Worm (Caenorhabditis elegans) whole organism, midembryonic: ENCODE results near the gene C26B2.2.

Experiments used
- T22C8.4 ChIP-seq: fragments of 200-800 bp; sonication (Bioruptor generic); IDR thresholded peaks from 2 replicates; pipeline ENCODE4 v1.3.6; 2022; ENCODE audit warnings: missing genetic modification characterization, missing compliant biosample characterization
- cog-1 ChIP-seq: sonication (generic microtip); optimal IDR thresholded peaks from 2 replicates; lab custom pipeline; 2016; ENCODE audit warnings: missing genetic modification characterization, missing compliant biosample characterization
- flt-1 ChIP-seq: fragments of 200-800 bp; sonication (Bioruptor generic); IDR thresholded peaks from 2 replicates; pipeline ENCODE4 v1.3.6; 2022; ENCODE audit warnings: missing genetic modification characterization, missing compliant biosample characterization
- klf-2 ChIP-seq: fragments of 200-800 bp; sonication (Bioruptor generic); conservative IDR thresholded peaks from 2 replicates; pipeline ENCODE4 v1.3.6; 2022; ENCODE audit warnings: missing genetic modification reagents, missing genetic modification characterization, missing compliant biosample characterization
- med-1 ChIP-seq: sonication (generic microtip); optimal IDR thresholded peaks from 2 replicates; lab custom pipeline; 2017; ENCODE audit warnings: missing genetic modification characterization, mild to moderate bottlenecking, missing compliant biosample characterization, antibody characterized with exemption, missing genetic modification reagents; ENCODE audit not compliant: insufficient read depth
- ref-1 ChIP-seq: fragments of 200-800 bp; sonication (Bioruptor generic); conservative IDR thresholded peaks from 2 replicates; pipeline ENCODE4 v1.3.6; 2022; ENCODE audit warnings: missing genetic modification reagents, missing genetic modification characterization, missing compliant biosample characterization
- tab-1 ChIP-seq: fragments of 200-800 bp; sonication (Bioruptor generic); IDR thresholded peaks from 2 replicates; pipeline ENCODE4 v1.3.6; 2022; ENCODE audit warnings: missing genetic modification characterization, missing compliant biosample characterization
- ztf-23 ChIP-seq: fragments of 200-800 bp; sonication (Bioruptor generic); IDR thresholded peaks from 2 replicates; pipeline ENCODE4 v1.3.6; 2022; ENCODE audit warnings: missing genetic modification reagents, missing genetic modification characterization, missing compliant biosample characterization
- ztf-29 ChIP-seq: fragments of 200-800 bp; sonication (Bioruptor generic); IDR thresholded peaks from 2 replicates; pipeline ENCODE4 v1.3.6; 2022; ENCODE audit warnings: missing genetic modification reagents, missing genetic modification characterization, missing compliant biosample characterization

C26B2.2 gene

DNA sequence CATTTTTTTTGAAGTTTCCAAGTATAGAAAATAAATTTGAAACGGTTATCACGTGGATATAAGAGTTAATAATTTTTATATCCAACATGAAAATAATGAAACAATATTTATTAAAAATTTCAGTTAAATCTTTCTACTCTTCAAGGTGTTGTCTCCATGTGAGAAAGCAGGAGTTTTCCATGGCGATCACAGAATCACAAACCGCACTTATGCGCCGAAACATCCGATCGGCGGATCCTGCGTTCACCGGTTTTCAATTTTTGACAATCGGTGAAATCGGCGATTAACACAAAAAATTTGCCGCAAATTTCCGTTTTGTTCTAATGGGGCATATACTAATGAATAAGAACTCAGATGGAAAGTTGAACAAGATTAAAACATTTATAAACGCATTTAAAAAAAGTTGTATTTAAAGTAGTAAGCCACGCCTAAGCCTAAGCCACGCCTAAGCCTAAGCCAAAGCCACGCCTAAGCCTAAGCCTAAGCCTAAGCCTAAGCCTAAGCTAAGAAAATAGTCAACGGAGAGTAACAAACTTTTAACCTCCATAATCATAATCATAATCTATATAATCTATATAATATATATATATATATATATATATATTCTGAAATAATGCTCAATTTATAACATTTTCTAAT lies at the start of gene C26B2.2:
Gene C26B2.2 (minus strand): TSS at position 88 of the 639 bp plus-strand sequence.
- TF ChIP-seq ztf-23 (GFP tag; lab: Robert Waterston, UW) (no peak), klf-2 (no peak), ztf-29 (GFP tag; lab: Robert Waterston, UW) (no peak), flt-1 (no peak), tab-1 (GFP tag; lab: Robert Waterston, UW) (no peak), med-1 (GFP tag; lab: Kevin White, UChicago) (no peak), cog-1 (tag; lab: Kevin White, UChicago) (no peak), ref-1 (no peak), T22C8.4 (no peak)

DNA sequence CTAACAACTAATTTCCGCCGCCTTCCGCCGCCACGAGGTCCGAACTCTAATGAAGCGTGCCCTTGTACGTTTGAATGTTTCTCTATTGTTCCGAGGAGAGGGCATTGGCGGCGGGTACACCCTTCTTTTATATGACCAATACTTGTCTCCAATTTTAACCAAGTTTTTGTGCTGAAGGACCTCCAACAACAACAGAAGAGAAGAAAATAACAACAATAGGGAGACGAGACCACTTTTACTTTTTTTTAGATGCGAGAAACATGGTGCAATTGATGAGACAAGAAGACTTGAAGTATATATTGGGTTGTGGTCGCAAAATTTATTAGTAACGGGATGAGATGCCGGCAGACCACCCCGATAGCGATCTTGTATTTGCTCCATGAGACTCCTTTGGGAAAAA lies 49.0 kb upstream of the C26B2.2 start:
- TF ChIP-seq T22C8.4 (no peak), ref-1 (no peak), ztf-23 (GFP tag; lab: Robert Waterston, UW) (no peak), tab-1 (GFP tag; lab: Robert Waterston, UW) (no peak), med-1 (GFP tag; lab: Kevin White, UChicago) (no peak), flt-1 (no peak), klf-2 (no peak)

DNA sequence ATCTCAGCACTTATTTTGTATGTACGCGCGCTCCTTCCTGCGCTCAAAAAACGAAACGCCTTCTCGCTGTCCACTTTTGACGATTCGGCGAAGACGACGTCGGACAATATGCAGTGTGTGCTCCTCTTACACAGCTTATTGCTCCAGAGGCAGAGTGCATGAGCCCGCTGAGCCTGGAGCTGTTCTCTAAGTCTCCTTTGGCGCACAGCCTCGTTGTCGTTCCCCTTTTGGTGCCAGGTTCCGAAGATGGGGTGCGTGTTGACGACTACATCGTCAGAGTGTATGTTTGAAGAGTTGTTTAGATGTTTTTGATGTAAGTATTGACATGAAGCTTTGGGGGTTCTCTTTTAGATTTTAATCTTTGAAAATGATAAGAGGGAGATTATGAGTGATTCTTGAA lies 48.4 kb upstream of the C26B2.2 start:
- TF ChIP-seq ref-1 (0 out of 2 replicates have a peak, but pooled peaks have one; percentile 35), T22C8.4 (no peak), ztf-29 (GFP tag; lab: Robert Waterston, UW) (no peak)

DNA sequence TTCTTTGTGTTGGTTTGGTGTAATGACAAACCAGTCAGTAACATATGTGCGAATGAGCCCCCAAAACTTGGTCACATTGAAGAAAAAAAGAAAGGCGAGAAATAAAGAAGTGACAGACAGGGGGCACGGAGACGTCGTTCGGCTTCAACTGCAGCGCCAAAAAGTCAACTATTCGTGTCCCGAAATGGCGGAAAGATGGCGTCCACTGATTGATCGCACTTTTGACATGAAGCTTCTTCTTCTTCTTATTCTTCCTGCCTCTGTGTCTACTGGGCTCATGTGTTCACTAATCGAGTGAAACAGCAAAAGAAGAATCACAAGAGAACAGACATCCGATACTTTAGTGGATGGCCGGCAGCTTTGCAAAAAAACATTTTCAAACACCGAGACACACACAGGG lies 47.2 kb upstream of the C26B2.2 start:
- TF ChIP-seq ztf-29 (GFP tag; lab: Robert Waterston, UW) (no peak), T22C8.4 (no peak), med-1 (GFP tag; lab: Kevin White, UChicago) (no peak), cog-1 (tag; lab: Kevin White, UChicago) (no peak), tab-1 (GFP tag; lab: Robert Waterston, UW) (no peak), ref-1 (no peak), flt-1 (no peak), klf-2 (no peak), ztf-23 (GFP tag; lab: Robert Waterston, UW) (no peak)

DNA sequence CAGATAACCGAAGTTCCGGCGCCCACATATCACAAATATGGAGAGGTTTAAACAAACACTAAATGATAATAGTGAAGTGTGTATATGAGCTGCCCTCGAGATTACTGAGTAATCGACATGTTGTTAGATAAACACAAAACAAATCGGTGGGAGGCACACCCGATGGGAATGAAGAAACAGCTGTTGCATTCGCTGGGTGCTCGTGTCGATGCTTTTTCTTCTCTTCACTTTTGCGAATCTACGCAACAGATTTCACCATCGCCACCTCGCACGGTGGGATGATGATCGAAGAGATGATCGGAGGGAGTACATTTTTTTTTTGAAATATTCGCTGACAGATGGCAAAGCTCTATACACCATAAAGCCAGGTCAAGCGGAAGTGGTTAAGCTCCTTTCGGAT lies 46.4 kb upstream of the C26B2.2 start:
- TF ChIP-seq T22C8.4 (no peak), ztf-23 (GFP tag; lab: Robert Waterston, UW) (no peak), klf-2 (no peak), tab-1 (GFP tag; lab: Robert Waterston, UW) (no peak)

DNA sequence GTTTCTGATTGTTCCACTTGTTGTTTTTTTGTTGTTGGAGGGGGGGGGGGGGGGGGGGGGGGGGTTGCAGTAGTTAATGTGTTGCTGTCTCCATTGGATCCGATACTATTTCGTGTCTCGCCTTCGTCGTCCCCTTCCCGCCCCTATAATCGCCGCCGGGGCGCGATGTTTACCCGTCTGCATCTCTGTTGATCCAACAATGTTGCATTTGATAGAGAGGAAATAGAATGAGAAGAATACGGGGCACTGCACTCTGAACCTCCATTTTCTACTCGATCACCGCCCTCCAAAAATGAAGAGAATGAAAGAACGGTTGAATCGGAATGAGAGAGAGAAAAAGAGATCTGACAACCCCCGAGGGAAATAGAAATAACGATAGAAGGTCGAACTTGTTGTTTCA lies 45.8 kb upstream of the C26B2.2 start:
- TF ChIP-seq T22C8.4 = no peak
- no peak for TF ChIP-seq ref-1
- no peak for TF ChIP-seq ztf-23 (GFP tag; lab: Robert Waterston, UW)
- no peak for TF ChIP-seq tab-1 (GFP tag; lab: Robert Waterston, UW)
- no peak for TF ChIP-seq klf-2
- no peak for TF ChIP-seq med-1 (GFP tag; lab: Kevin White, UChicago)
- TF ChIP-seq flt-1 = no peak

DNA sequence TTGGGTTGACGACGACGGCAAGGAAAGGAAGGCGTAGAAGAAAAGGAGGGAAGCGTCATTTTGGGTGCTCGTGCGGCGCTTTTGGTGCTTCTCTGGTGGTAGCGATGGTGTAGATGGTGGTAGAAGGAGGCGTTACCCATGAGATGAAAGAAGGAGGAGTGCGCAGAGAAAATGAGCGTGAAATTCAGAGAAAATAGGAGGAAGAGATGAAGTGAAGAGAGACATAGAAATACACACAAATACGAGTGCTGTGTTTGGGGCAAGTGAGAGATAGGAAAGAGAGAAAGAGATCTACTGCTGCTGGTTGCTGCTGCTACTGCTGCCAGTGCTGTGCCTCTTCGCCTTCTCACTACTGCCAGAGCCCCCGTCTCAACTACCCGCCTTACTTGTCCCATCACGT lies 44.7 kb upstream of the C26B2.2 start:
- TF ChIP-seq tab-1 (GFP tag; lab: Robert Waterston, UW) = peak; percentile 26; the same call in 1 of the 2 replicates
- TF ChIP-seq cog-1 (tag; lab: Kevin White, UChicago) = no peak
- 0 out of 2 replicates have a peak, but pooled peaks have one; percentile 20 for TF ChIP-seq flt-1

DNA sequence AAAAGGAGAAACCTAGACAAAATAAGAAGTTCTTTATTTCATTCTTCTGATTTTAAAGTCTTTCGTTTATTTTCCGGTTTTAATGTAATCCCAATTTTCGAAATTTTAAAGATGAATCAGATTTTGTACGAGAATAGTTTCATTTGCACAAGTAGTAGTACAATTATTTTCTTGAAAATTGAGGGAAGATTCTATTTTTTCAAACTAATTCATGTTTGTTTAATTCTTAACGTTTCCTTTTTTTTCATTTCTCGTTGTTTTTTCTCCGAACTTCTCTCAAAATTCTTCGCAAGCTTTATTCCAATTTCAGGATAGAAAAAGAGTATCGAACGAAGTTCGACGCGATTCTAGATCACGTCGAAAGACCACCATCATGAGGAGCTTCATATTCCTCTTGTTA lies 40.4 kb upstream of the C26B2.2 start, which contains the start of gene sax-7:
Gene sax-7 (plus strand): TSS at position 301 of the 400 bp plus-strand sequence.
- TF ChIP-seq klf-2 (no peak), med-1 (GFP tag; lab: Kevin White, UChicago) (no peak), tab-1 (GFP tag; lab: Robert Waterston, UW) (no peak), cog-1 (tag; lab: Kevin White, UChicago) (no peak), flt-1 (no peak), ztf-29 (GFP tag; lab: Robert Waterston, UW) (no peak), ref-1 (no peak), T22C8.4 (no peak), ztf-23 (GFP tag; lab: Robert Waterston, UW) (no peak)

DNA sequence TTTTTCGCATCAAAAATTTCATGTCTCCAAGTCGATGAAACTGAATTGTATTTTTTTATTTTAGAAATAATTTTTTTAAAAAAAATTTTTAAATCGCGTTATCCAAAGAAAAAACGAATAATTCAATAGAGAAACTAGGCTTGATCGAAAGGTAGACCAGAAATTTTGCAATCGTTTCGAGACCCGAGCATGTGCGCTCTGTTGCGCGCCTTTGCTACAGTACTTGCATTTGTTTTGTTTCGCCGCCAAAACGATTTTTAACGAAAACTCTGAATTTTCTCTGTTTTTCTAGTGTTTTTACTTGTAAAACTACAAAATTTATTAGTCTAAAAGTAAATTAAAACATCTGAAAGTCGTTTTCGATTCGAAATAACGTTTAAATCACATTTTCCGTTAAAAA lies 39.3 kb upstream of the C26B2.2 start:
- TF ChIP-seq med-1 (GFP tag; lab: Kevin White, UChicago) (no peak), T22C8.4 (no peak), tab-1 (GFP tag; lab: Robert Waterston, UW) (no peak), ztf-29 (GFP tag; lab: Robert Waterston, UW) (no peak), flt-1 (no peak), ref-1 (no peak), klf-2 (no peak), cog-1 (tag; lab: Kevin White, UChicago) (no peak), ztf-23 (GFP tag; lab: Robert Waterston, UW) (no peak)

DNA sequence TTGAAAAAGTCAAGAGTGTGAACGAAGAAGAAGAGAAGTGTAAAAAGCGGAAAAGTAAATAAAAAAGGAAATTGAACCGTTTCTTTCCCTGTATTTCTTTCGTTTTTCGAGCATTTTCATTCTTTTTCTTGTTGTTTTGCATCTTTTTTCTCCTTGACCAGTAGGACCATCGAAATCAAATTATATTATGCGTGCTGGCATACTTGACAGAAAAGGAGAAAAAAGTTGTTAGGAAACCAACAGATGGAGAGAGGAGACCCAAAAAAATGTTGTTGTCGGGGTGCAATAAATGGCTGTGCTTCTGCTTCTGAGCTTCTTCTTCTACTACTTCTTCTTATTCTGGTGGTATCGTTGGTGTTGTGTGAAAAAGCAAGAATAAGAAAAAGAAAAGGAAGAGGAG lies 32.0 kb upstream of the C26B2.2 start:
- TF ChIP-seq ztf-23 (GFP tag; lab: Robert Waterston, UW) (no peak), T22C8.4 (no peak), tab-1 (GFP tag; lab: Robert Waterston, UW) (no peak), med-1 (GFP tag; lab: Kevin White, UChicago) (no peak), ztf-29 (GFP tag; lab: Robert Waterston, UW) (no peak), ref-1 (no peak), flt-1 (no peak), cog-1 (tag; lab: Kevin White, UChicago) (no peak), klf-2 (no peak)

DNA sequence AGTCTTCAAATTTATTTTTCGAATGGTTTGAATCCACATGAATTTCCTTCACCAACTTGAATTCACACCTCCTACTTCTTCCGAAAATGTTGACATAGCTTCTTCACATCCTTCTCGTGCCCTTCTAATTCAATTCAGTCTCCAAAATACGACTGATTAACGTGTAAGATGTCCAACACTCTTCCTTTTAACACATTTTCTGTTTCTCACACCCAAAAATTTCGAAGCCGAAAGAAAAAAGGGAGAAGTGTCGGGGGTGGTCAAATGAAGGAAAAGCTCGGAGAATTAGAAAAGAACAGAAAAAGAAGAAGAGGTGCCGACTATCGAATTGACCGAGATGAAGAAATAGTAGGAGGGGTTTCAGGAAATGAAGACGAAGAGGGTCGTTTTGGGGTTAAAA lies 30.8 kb upstream of the C26B2.2 start:
- TF ChIP-seq tab-1 (GFP tag; lab: Robert Waterston, UW) = no peak
- no peak for TF ChIP-seq T22C8.4
- no peak for TF ChIP-seq klf-2
- TF ChIP-seq cog-1 (tag; lab: Kevin White, UChicago) = no peak
- TF ChIP-seq ztf-23 (GFP tag; lab: Robert Waterston, UW) = no peak
- TF ChIP-seq ref-1 = no peak
- no peak for TF ChIP-seq ztf-29 (GFP tag; lab: Robert Waterston, UW)
- TF ChIP-seq flt-1 = no peak
- TF ChIP-seq med-1 (GFP tag; lab: Kevin White, UChicago) = no peak
